Worm (Caenorhabditis elegans) whole organism, young adult: ENCODE measurements around the gene sra-35.

ENCODE experiments used
- B0019.2 ChIP-seq: fragments of 200-800 bp; sonication (Bioruptor generic); conservative IDR thresholded peaks from 2 replicates; pipeline ENCODE4 v1.3.6; 2022; ENCODE audit warnings: missing genetic modification reagents, missing genetic modification characterization, missing compliant biosample characterization
- F37B4.10 ChIP-seq: fragments of 200-800 bp; sonication (Bioruptor generic); IDR thresholded peaks from 2 replicates; pipeline ENCODE4 v1.3.6; 2022; ENCODE audit warnings: missing genetic modification characterization, missing compliant biosample characterization
- F39B2.1 ChIP-seq: fragments of 200-800 bp; sonication (Bioruptor generic); IDR thresholded peaks from 2 replicates; pipeline ENCODE4 v1.3.6; 2022; ENCODE audit warnings: missing genetic modification reagents, missing genetic modification characterization, missing compliant biosample characterization
- F52B5.7 ChIP-seq: sonication (generic microtip); optimal IDR thresholded peaks from 2 replicates; lab custom pipeline; 2016; ENCODE audit warnings: mild to moderate bottlenecking, missing genetic modification characterization, missing compliant biosample characterization
- K12H6.12 ChIP-seq: fragments of 200-800 bp; sonication (Bioruptor generic); optimal IDR thresholded peaks from 2 replicates; lab custom pipeline; 2018; ENCODE audit warnings: mild to moderate bottlenecking, missing genetic modification characterization, missing compliant biosample characterization
- aptf-2 ChIP-seq: fragments of 200-800 bp; sonication (Bioruptor generic); conservative IDR thresholded peaks from 2 replicates; pipeline ENCODE4 v1.3.6; 2022; ENCODE audit warnings: missing genetic modification reagents, missing genetic modification characterization, missing compliant biosample characterization
- attf-3 ChIP-seq: fragments of 200-800 bp; sonication (Bioruptor generic); conservative IDR thresholded peaks from 2 replicates; pipeline ENCODE4 v1.3.6; 2022; ENCODE audit warnings: missing genetic modification reagents, missing genetic modification characterization, missing compliant biosample characterization
- attf-6 ChIP-seq: fragments of 200-800 bp; sonication (Bioruptor generic); IDR thresholded peaks from 2 replicates; pipeline ENCODE4 v1.3.6; 2022; ENCODE audit warnings: missing genetic modification reagents, missing genetic modification characterization, missing compliant biosample characterization
- bed-1 ChIP-seq: fragments of 200-800 bp; sonication (Bioruptor generic); IDR thresholded peaks from 2 replicates; pipeline ENCODE4 v1.3.6; 2022; ENCODE audit warnings: missing genetic modification reagents, missing genetic modification characterization, missing compliant biosample characterization
- bed-2 ChIP-seq: fragments of 200-800 bp; sonication (Bioruptor generic); IDR thresholded peaks from 2 replicates; pipeline ENCODE4 v1.3.6; 2022; ENCODE audit warnings: missing genetic modification reagents, missing genetic modification characterization, missing compliant biosample characterization
- ccch-3 ChIP-seq: fragments of 200-800 bp; sonication (Bioruptor generic); optimal IDR thresholded peaks from 2 replicates; lab custom pipeline; 2018; ENCODE audit warnings: mild to moderate bottlenecking, missing genetic modification characterization, missing compliant biosample characterization
- cebp-1 ChIP-seq, 2 experiments: fragments of 200-800 bp in 1 of 2; sonication (Bioruptor generic) in 1 of 2; sonication (generic microtip) in 1 of 2; IDR thresholded peaks in 1 of 2; optimal IDR thresholded peaks in 1 of 2; 2 replicates each; pipeline versions ENCODE4 v1.3.6 to Lab custom; 2017 to 2022; ENCODE audit warnings: missing compliant biosample characterization in 2 of 2, missing genetic modification characterization in 2 of 2, mild to moderate bottlenecking in 1 of 2, missing genetic modification reagents in 1 of 2, moderate library complexity in 1 of 2
- ceh-27 ChIP-seq: fragments of 200-800 bp; sonication (Bioruptor generic); optimal IDR thresholded peaks from 2 replicates; lab custom pipeline; 2018; ENCODE audit warnings: mild to moderate bottlenecking, missing genetic modification characterization, moderate library complexity, missing compliant biosample characterization
- dpff-1 ChIP-seq: sonication (generic microtip); optimal IDR thresholded peaks from 2 replicates; lab custom pipeline; 2017; ENCODE audit warnings: mild to moderate bottlenecking, missing genetic modification characterization, missing compliant biosample characterization
- ets-4 ChIP-seq: fragments of 200-800 bp; sonication (Bioruptor generic); optimal IDR thresholded peaks from 2 replicates; lab custom pipeline; 2018; ENCODE audit warnings: mild to moderate bottlenecking, missing genetic modification characterization, missing compliant biosample characterization
- fkh-3 ChIP-seq: sonication (generic microtip); optimal IDR thresholded peaks from 2 replicates; lab custom pipeline; 2016; ENCODE audit warnings: mild to moderate bottlenecking, missing genetic modification characterization, missing compliant biosample characterization
- gei-17 ChIP-seq: fragments of 200-800 bp; sonication (Bioruptor generic); optimal IDR thresholded peaks from 2 replicates; lab custom pipeline; 2018; ENCODE audit warnings: mild to moderate bottlenecking, missing genetic modification characterization, missing compliant biosample characterization
- him-1 ChIP-seq: sonication (generic microtip); optimal IDR thresholded peaks from 2 replicates; lab custom pipeline; 2016; ENCODE audit warnings: missing genotype, missing genetic modification reagents, missing genetic modification characterization, missing compliant biosample characterization
- lag-1 ChIP-seq: fragments of 200-800 bp; sonication (Bioruptor generic); IDR thresholded peaks from 2 replicates; pipeline ENCODE4 v1.3.6; 2022; ENCODE audit warnings: missing genetic modification reagents, missing genetic modification characterization, missing compliant biosample characterization
- madf-8 ChIP-seq: fragments of 200-800 bp; sonication (Bioruptor generic); conservative IDR thresholded peaks from 2 replicates; pipeline ENCODE4 v1.3.6; 2022; ENCODE audit warnings: missing genetic modification reagents, missing genetic modification characterization, missing compliant biosample characterization
- nhr-27 ChIP-seq: fragments of 200-800 bp; sonication (Bioruptor generic); optimal IDR thresholded peaks from 2 replicates; lab custom pipeline; 2018; ENCODE audit warnings: mild to moderate bottlenecking, missing genetic modification characterization, moderate library complexity, missing compliant biosample characterization
- snpc-3.4 ChIP-seq: sonication (generic microtip); optimal IDR thresholded peaks from 2 replicates; lab custom pipeline; 2017; ENCODE audit warnings: missing genetic modification characterization, mild to moderate bottlenecking, missing compliant biosample characterization, antibody characterized with exemption, moderate library complexity, missing genotype, missing genetic modification reagents
- unc-130 ChIP-seq: sonication (generic microtip); optimal IDR thresholded peaks from 2 replicates; lab custom pipeline; 2016; ENCODE audit warnings: missing genetic modification reagents, missing genetic modification characterization, missing compliant biosample characterization
- zim-3 ChIP-seq: sonication (generic microtip); optimal IDR thresholded peaks from 2 replicates; lab custom pipeline; 2017; ENCODE audit warnings: mild to moderate bottlenecking, missing genetic modification characterization, moderate library complexity, missing compliant biosample characterization
- ztf-22 ChIP-seq: fragments of 200-800 bp; sonication (Bioruptor generic); optimal IDR thresholded peaks from 2 replicates; lab custom pipeline; 2018; ENCODE audit warnings: mild to moderate bottlenecking, missing genetic modification characterization, moderate library complexity, missing compliant biosample characterization
- ztf-26 ChIP-seq: sonication (generic microtip); optimal IDR thresholded peaks from 2 replicates; lab custom pipeline; 2017; ENCODE audit warnings: missing genetic modification characterization, missing compliant biosample characterization
- ztf-3 ChIP-seq: fragments of 200-800 bp; sonication (Bioruptor generic); optimal IDR thresholded peaks from 2 replicates; lab custom pipeline; 2018; ENCODE audit warnings: mild to moderate bottlenecking, missing genetic modification characterization, missing compliant biosample characterization
- ztf-6 ChIP-seq: fragments of 200-800 bp; sonication (Bioruptor generic); IDR thresholded peaks from 2 replicates; pipeline ENCODE4 v1.3.6; 2022; ENCODE audit warnings: missing genetic modification reagents, missing genetic modification characterization, missing compliant biosample characterization

Gene sra-35

DNA sequence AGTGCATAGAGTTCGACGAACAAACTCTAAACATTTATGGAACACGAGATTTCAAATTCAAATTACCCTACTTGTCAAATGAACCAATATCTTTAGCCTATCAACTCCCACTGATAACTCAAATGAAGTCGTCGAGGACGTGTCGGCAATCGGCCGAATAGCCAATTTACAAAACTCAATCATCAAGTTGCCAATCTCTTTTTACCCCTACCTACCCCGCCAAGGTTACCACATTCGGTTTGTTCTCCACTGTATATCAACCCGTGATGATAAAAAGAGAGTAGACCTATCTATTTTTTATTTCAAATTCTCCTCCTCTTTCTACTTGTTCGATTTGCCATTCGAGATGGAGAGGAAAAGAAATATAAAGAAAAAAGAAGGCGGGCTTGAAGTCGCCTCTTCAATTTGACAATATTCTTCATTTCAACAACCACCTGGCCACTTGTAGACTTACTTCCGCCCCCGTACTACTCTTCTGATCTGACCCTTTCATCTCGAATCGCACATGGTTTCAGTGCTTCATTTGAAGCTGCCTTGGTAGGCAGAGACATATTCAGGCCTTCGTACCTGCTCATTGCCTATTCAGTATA lies 22.4 kb upstream of the sra-35 start:
- TF ChIP-seq F52B5.7 (tag; lab: Kevin White, UChicago), result no peak
- no peak for TF ChIP-seq bed-2 (GFP tag; lab: Robert Waterston, UW)
- TF ChIP-seq ztf-3 (GFP tag; lab: Kevin White, UChicago), result no peak
- peak; percentile 3 for TF ChIP-seq ztf-26 (tag; lab: Kevin White, UChicago)

ce11 chrII:4548408-4548807 lies 20.7 kb upstream of the sra-35 start:
- TF ChIP-seq him-1 (tag; lab: Kevin White, UChicago) (no peak), snpc-3.4 (tag; lab: Kevin White, UChicago) (no peak), zim-3 (tag; lab: Kevin White, UChicago) (no peak), fkh-3 (tag; lab: Kevin White, UChicago) (no peak), lag-1 (GFP tag; lab: Robert Waterston, UW) (no peak), ets-4 (GFP tag; lab: Kevin White, UChicago) (no peak), ceh-27 (GFP tag; lab: Kevin White, UChicago) (no peak), ccch-3 (no peak)

- TF ChIP-seq attf-6 (GFP tag; lab: Robert Waterston, UW), result no peak
- no peak for TF ChIP-seq ztf-6 (GFP tag; lab: Robert Waterston, UW)
- no peak for TF ChIP-seq madf-8 (GFP tag; lab: Robert Waterston, UW)
Measured at ce11 chrII:4543568-4543967, 15.9 kb upstream of the sra-35 start, which contains the start of gene sra-34. Gene sra-34 (minus strand): TSS chrII:4543668.

DNA sequence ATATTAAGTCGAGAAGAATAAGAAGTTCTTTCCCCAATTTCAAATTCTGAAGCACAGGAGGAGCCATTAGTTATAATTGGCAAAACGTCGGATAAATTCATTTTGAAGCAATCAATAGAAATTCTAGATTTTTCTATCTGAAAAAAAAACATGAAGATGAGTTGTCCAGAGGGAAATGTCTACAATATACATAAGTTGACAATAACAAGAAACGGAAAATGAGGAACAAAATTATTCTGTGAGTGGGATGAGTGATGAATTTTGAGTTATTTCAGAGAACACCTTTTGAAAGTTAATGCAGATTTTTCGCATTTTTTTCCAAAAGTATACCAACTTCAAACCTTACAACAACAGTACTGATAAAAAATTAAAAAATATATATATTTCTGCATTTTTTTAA lies 12.9 kb upstream of the sra-35 start, which contains the start of gene sra-36:
Gene sra-36 (minus strand): TSS at position 101 of the 400 bp plus-strand sequence.
- TF ChIP-seq attf-3 (GFP tag; lab: Robert Waterston, UW) (no peak), madf-8 (GFP tag; lab: Robert Waterston, UW) (no peak), fkh-3 (tag; lab: Kevin White, UChicago) (no peak), attf-6 (GFP tag; lab: Robert Waterston, UW) (no peak), B0019.2 (GFP tag; lab: Robert Waterston, UW) (no peak), lag-1 (GFP tag; lab: Robert Waterston, UW) (no peak), cebp-1 (GFP tag; IDR thresholded peaks at IDR 0.05; lab: Robert Waterston, UW) (no peak), cebp-1 (tag; optimal IDR thresholded peaks at IDR 0.05; lab: Kevin White, UChicago) (no peak), zim-3 (tag; lab: Kevin White, UChicago) (no peak), snpc-3.4 (tag; lab: Kevin White, UChicago) (no peak), aptf-2 (GFP tag; lab: Robert Waterston, UW) (no peak), ztf-22 (GFP tag; lab: Kevin White, UChicago) (no peak), unc-130 (GFP tag; lab: Kevin White, UChicago) (no peak), gei-17 (no peak), dpff-1 (tag; lab: Kevin White, UChicago) (no peak), nhr-27 (no peak), bed-1 (GFP tag; lab: Robert Waterston, UW) (no peak)

- TF ChIP-seq K12H6.12 (tag; lab: Kevin White, UChicago) (no peak), F39B2.1 (GFP tag; lab: Robert Waterston, UW) (no peak), F37B4.10 (GFP tag; lab: Robert Waterston, UW) (no peak)
Measured at ce11 chrII:4537141-4537540, 9.4 kb upstream of the sra-35 start, which contains the start of gene sra-33. Gene sra-33 (minus strand): TSS chrII:4537241.
